Worm (Caenorhabditis elegans): Measurements from ENCODE around the gene ilcr-2.

ce11 chrII:5497541-5497940 is 22.5 kb downstream of the ilcr-2 start:
- TF ChIP-seq nhr-25 (tag; optimal IDR thresholded peaks at IDR 0.05) (no peak), skn-1 (tag; optimal IDR thresholded peaks at IDR 0.05) (no peak), nhr-23 (tag; optimal IDR thresholded peaks at IDR 0.05) (no peak), elt-3 (tag; optimal IDR thresholded peaks at IDR 0.05) (no peak), unc-62 (GFP tag; optimal IDR thresholded peaks at IDR 0.05) (no peak), alr-1 (tag; optimal IDR thresholded peaks at IDR 0.05) (no peak), ZK546.5 (tag; optimal IDR thresholded peaks at IDR 0.05) (no peak)
